Fruit fly (Drosophila melanogaster) whole organism, embryonic: ENCODE measurements around the gene CG1703.

Experiments used
- Ada2b ChIP-seq: fragments of 200-800 bp; sonication (Bioruptor generic); IDR thresholded peaks from 2 replicates; pipeline ENCODE4 v1.3.6; 2022; ENCODE audit warnings: missing biosample characterization, missing genetic modification characterization
- BEAF-32 ChIP-seq: fragments of 200-800 bp; sonication (Bioruptor generic); optimal IDR thresholded peaks from 3 replicates; lab custom pipeline; 2017; ENCODE audit warnings: missing biosample characterization, missing genetic modification characterization, mild to moderate bottlenecking, moderate library complexity, missing genetic modification reagents
- C15 ChIP-seq: fragments of 200-800 bp; sonication (Bioruptor generic); IDR thresholded peaks from 3 replicates; pipeline ENCODE4 v1.3.6; 2022; ENCODE audit warnings: missing biosample characterization, missing genetic modification characterization
- CG10431 ChIP-seq: fragments of 200-800 bp; sonication (Bioruptor generic); optimal IDR thresholded peaks from 3 replicates; lab custom pipeline; 2018; ENCODE audit warnings: missing biosample characterization, mild to moderate bottlenecking, missing genetic modification characterization
- CG10543 ChIP-seq: fragments of 200-800 bp; sonication (Bioruptor generic); optimal IDR thresholded peaks from 3 replicates; lab custom pipeline; 2017; ENCODE audit warnings: missing biosample characterization, mild to moderate bottlenecking, missing genetic modification characterization, moderate library complexity
- CG11085 ChIP-seq: fragments of 200-800 bp; sonication (Bioruptor generic); IDR thresholded peaks from 2 replicates; pipeline ENCODE4 v1.3.6; 2022; ENCODE audit warnings: missing biosample characterization, missing genetic modification characterization
- CG11723 ChIP-seq: fragments of 200-800 bp; sonication (Bioruptor generic); optimal IDR thresholded peaks from 2 replicates; lab custom pipeline; 2017; ENCODE audit warnings: missing biosample characterization, mild to moderate bottlenecking, missing genetic modification characterization
- CG12219 ChIP-seq: fragments of 200-800 bp; sonication (Bioruptor generic); optimal IDR thresholded peaks from 3 replicates; lab custom pipeline; 2018; ENCODE audit warnings: missing biosample characterization, mild to moderate bottlenecking, missing genetic modification characterization
- CG13424 ChIP-seq: fragments of 200-800 bp; sonication (Bioruptor generic); optimal IDR thresholded peaks from 2 replicates; lab custom pipeline; 2019; ENCODE audit warnings: missing biosample characterization, mild to moderate bottlenecking, missing genetic modification characterization, moderate library complexity
- CG14860 ChIP-seq: fragments of 200-800 bp; sonication (Bioruptor generic); IDR thresholded peaks from 3 replicates; pipeline ENCODE4 v1.3.6; 2022; ENCODE audit warnings: missing biosample characterization, missing genetic modification characterization; ENCODE audit not compliant: partially characterized antibody
- CG15696 ChIP-seq: fragments of 200-800 bp; sonication (Bioruptor generic); optimal IDR thresholded peaks from 2 replicates; lab custom pipeline; 2019; ENCODE audit warnings: missing biosample characterization, mild to moderate bottlenecking, missing genetic modification characterization, moderate library complexity
- CG1603 ChIP-seq: fragments of 200-800 bp; sonication (Bioruptor generic); optimal IDR thresholded peaks from 2 replicates; lab custom pipeline; 2019; ENCODE audit warnings: missing biosample characterization, mild to moderate bottlenecking, missing genetic modification characterization, moderate library complexity
- CG18599 ChIP-seq: fragments of 200-800 bp; sonication (Bioruptor generic); optimal IDR thresholded peaks from 3 replicates; lab custom pipeline; 2017; ENCODE audit warnings: missing biosample characterization, missing genetic modification characterization, mild to moderate bottlenecking, moderate library complexity, missing genetic modification reagents
- CG18619 ChIP-seq: fragments of 200-800 bp; sonication (Bioruptor generic); optimal IDR thresholded peaks from 3 replicates; lab custom pipeline; 2017; ENCODE audit warnings: missing biosample characterization, mild to moderate bottlenecking, missing genetic modification characterization
- CG3065 ChIP-seq: fragments of 200-800 bp; sonication (Bioruptor generic); optimal IDR thresholded peaks from 2 replicates; lab custom pipeline; 2016; ENCODE audit warnings: missing biosample characterization, missing genetic modification characterization
- CG43689 ChIP-seq: fragments of 200-800 bp; sonication (Bioruptor generic); IDR thresholded peaks from 2 replicates; pipeline ENCODE4 v1.3.6; 2022; ENCODE audit warnings: missing biosample characterization, missing genetic modification characterization
- CG6813 ChIP-seq: fragments of 200-800 bp; sonication (Bioruptor generic); optimal IDR thresholded peaks from 2 replicates; lab custom pipeline; 2017; ENCODE audit warnings: missing biosample characterization, missing genetic modification characterization, mild to moderate bottlenecking, moderate library complexity, missing genetic modification reagents
- CG7786 ChIP-seq: fragments of 200-800 bp; sonication (Bioruptor generic); optimal IDR thresholded peaks from 2 replicates; lab custom pipeline; 2016; ENCODE audit warnings: missing biosample characterization, missing genetic modification characterization
- Dek ChIP-seq: fragments of 200-800 bp; sonication (Bioruptor generic); optimal IDR thresholded peaks from 3 replicates; lab custom pipeline; 2019; ENCODE audit warnings: missing biosample characterization, mild to moderate bottlenecking, missing genetic modification characterization, moderate library complexity
- Dfd ChIP-seq, 2 experiments: fragments of >200 bp; optimal IDR thresholded peaks; 2 replicates each; lab custom pipeline; 2017; ENCODE audit warnings: missing biosample characterization in 2 of 2, missing genetic modification characterization in 2 of 2
- Dip2 ChIP-seq: fragments of 200-800 bp; sonication (Bioruptor generic); IDR thresholded peaks from 2 replicates; pipeline ENCODE4 v1.3.6; 2022; ENCODE audit warnings: missing biosample characterization, missing genetic modification characterization
- Ets65A ChIP-seq: fragments of 200-800 bp; sonication (Bioruptor generic); peaks from one replicate; lab custom pipeline; 2016; ENCODE audit warnings: missing biosample characterization, missing genetic modification characterization
- Gsc ChIP-seq: fragments of 200-800 bp; sonication (Bioruptor generic); IDR thresholded peaks from 2 replicates; pipeline ENCODE4 v1.3.6; 2022; ENCODE audit warnings: missing biosample characterization, missing genetic modification characterization
- HmgD ChIP-seq: fragments of 200-800 bp; sonication (Bioruptor generic); optimal IDR thresholded peaks from 3 replicates; lab custom pipeline; 2016; ENCODE audit warnings: missing biosample characterization, missing genetic modification characterization
- Hr51 ChIP-seq, 2 experiments: fragments of 200-800 bp; sonication (Bioruptor generic); optimal IDR thresholded peaks; 2 replicates in 1 of 2; 3 replicates in 1 of 2; lab custom pipeline; 2016 to 2018; ENCODE audit warnings: missing biosample characterization in 2 of 2, missing genetic modification characterization in 2 of 2, mild to moderate bottlenecking in 1 of 2, moderate library complexity in 1 of 2
- NC2α ChIP-seq: fragments of 200-800 bp; sonication (Bioruptor generic); optimal IDR thresholded peaks from 2 replicates; lab custom pipeline; 2016; ENCODE audit warnings: missing biosample characterization, missing genetic modification characterization
- NFAT ChIP-seq: fragments of 200-800 bp; sonication (Bioruptor generic); IDR thresholded peaks from 2 replicates; pipeline ENCODE4 v1.3.6; 2022; ENCODE audit warnings: missing biosample characterization, missing genetic modification characterization
- Sox100B ChIP-seq: fragments of 200-800 bp; sonication (Bioruptor generic); optimal IDR thresholded peaks from 3 replicates; lab custom pipeline; 2018; ENCODE audit warnings: missing biosample characterization, mild to moderate bottlenecking, missing genetic modification characterization
- Usf ChIP-seq: fragments of 200-800 bp; sonication (Bioruptor generic); optimal IDR thresholded peaks from 2 replicates; lab custom pipeline; 2017; ENCODE audit warnings: missing genotype, missing biosample characterization, missing genetic modification characterization
- YL-1 ChIP-seq: fragments of 200-800 bp; sonication (Bioruptor generic); optimal IDR thresholded peaks from 3 replicates; lab custom pipeline; 2017; ENCODE audit warnings: missing biosample characterization, mild to moderate bottlenecking, missing genetic modification characterization
- ac ChIP-seq: fragments of 200-800 bp; sonication (Bioruptor generic); optimal IDR thresholded peaks from 3 replicates; lab custom pipeline; 2017; ENCODE audit warnings: missing biosample characterization, mild to moderate bottlenecking, missing genetic modification characterization
- bbx ChIP-seq: fragments of 200-800 bp; sonication (Bioruptor generic); IDR thresholded peaks from 2 replicates; pipeline ENCODE4 v1.3.6; 2022; ENCODE audit warnings: missing biosample characterization, missing genetic modification characterization; ENCODE audit not compliant: partially characterized antibody
- bowl ChIP-seq: fragments of 200-800 bp; sonication (Bioruptor generic); IDR thresholded peaks from 2 replicates; pipeline ENCODE4 v1.3.6; 2022; ENCODE audit warnings: missing biosample characterization, missing genetic modification characterization
- danr ChIP-seq: fragments of 200-800 bp; sonication (Bioruptor generic); IDR thresholded peaks from 2 replicates; pipeline ENCODE4 v1.3.6; 2022; ENCODE audit warnings: missing biosample characterization, missing genetic modification characterization
- dimm ChIP-seq: fragments of 200-800 bp; sonication (Bioruptor generic); IDR thresholded peaks from 2 replicates; pipeline ENCODE4 v1.3.6; 2022; ENCODE audit warnings: missing biosample characterization, missing genetic modification characterization
- dpn ChIP-seq, 2 experiments: fragments of 200-800 bp; sonication (Bioruptor generic); optimal IDR thresholded peaks; 3 replicates each; lab custom pipeline; 2016; ENCODE audit warnings: missing biosample characterization in 2 of 2, missing genetic modification characterization in 2 of 2
- ftz-f1 ChIP-seq: fragments of 200-800 bp; sonication (Bioruptor generic); optimal IDR thresholded peaks from 2 replicates; lab custom pipeline; 2016; ENCODE audit warnings: missing biosample characterization, missing genetic modification characterization
- grau ChIP-seq: fragments of 200-800 bp; optimal IDR thresholded peaks from 3 replicates; lab custom pipeline; 2019; ENCODE audit warnings: missing biosample characterization, mild to moderate bottlenecking, missing genetic modification characterization, moderate library complexity
- jumu ChIP-seq: fragments of 200-800 bp; sonication (Bioruptor generic); optimal IDR thresholded peaks from 3 replicates; lab custom pipeline; 2016; ENCODE audit warnings: missing biosample characterization, missing genetic modification characterization
- knrl ChIP-seq: fragments of 200-800 bp; sonication (Bioruptor generic); IDR thresholded peaks from 3 replicates; pipeline ENCODE4 v1.3.6; 2022; ENCODE audit warnings: missing biosample characterization, missing genetic modification characterization; ENCODE audit not compliant: partially characterized antibody
- lilli ChIP-seq: fragments of 200-800 bp; sonication (Bioruptor generic); optimal IDR thresholded peaks from 3 replicates; lab custom pipeline; 2016; ENCODE audit warnings: missing biosample characterization, missing genetic modification characterization
- lola ChIP-seq, 3 experiments: fragments of >200 bp in 2 of 3; fragments of 200-800 bp in 1 of 3; sonication (Bioruptor generic) in 1 of 3; optimal IDR thresholded peaks; 2 replicates each; lab custom pipeline; 2017 to 2019; ENCODE audit warnings: missing biosample characterization in 3 of 3, missing genetic modification characterization in 3 of 3, mild to moderate bottlenecking in 1 of 3, moderate library complexity in 1 of 3
- nmo ChIP-seq: fragments of 200-800 bp; sonication (Bioruptor generic); optimal IDR thresholded peaks from 2 replicates; lab custom pipeline; 2018; ENCODE audit warnings: missing biosample characterization, mild to moderate bottlenecking, missing genetic modification characterization, moderate library complexity
- shn ChIP-seq: fragments of 200-800 bp; sonication (Bioruptor generic); optimal IDR thresholded peaks from 3 replicates; lab custom pipeline; 2016; ENCODE audit warnings: missing biosample characterization, missing genetic modification characterization
- stc ChIP-seq: fragments of 200-800 bp; sonication (Bioruptor generic); IDR thresholded peaks from 2 replicates; pipeline ENCODE4 v1.3.6; 2022; ENCODE audit warnings: missing biosample characterization, missing genetic modification characterization
- trh ChIP-seq: fragments of 200-800 bp; sonication (Bioruptor generic); optimal IDR thresholded peaks from 2 replicates; lab custom pipeline; 2016; ENCODE audit warnings: missing biosample characterization, missing genetic modification characterization
- tup ChIP-seq: fragments of 200-800 bp; sonication (Bioruptor generic); optimal IDR thresholded peaks from 2 replicates; lab custom pipeline; 2016; ENCODE audit warnings: missing biosample characterization, mild to moderate bottlenecking, missing genetic modification characterization, moderate library complexity
- vfl ChIP-seq: fragments of 200-800 bp; sonication (Bioruptor generic); optimal IDR thresholded peaks from 2 replicates; lab custom pipeline; 2016; ENCODE audit warnings: missing biosample characterization, missing genetic modification characterization
- vvl ChIP-seq: fragments of 200-800 bp; sonication (Bioruptor generic); IDR thresholded peaks from 2 replicates; pipeline ENCODE4 v1.3.6; 2022; ENCODE audit warnings: missing biosample characterization, missing genetic modification characterization

The CG1703 gene

dm6 chrX:11622649-11623425, 11.1 kb downstream of the CG1703 start (continued):
- TF ChIP-seq CG18599 (GFP tag; lab: Kevin White, UChicago) = peak; percentile 72
- TF ChIP-seq NC2α (GFP tag; lab: Kevin White, UChicago) = no peak
- peak; percentile 34 for TF ChIP-seq Usf (GFP tag; lab: Kevin White, UChicago)
- TF ChIP-seq shn (GFP tag; lab: Kevin White, UChicago) = peak; percentile 61
- TF ChIP-seq grau (tag; lab: Kevin White, UChicago) = peak; percentile 77
- TF ChIP-seq NFAT = peak; percentile 82
- TF ChIP-seq HmgD (GFP tag; lab: Kevin White, UChicago) = peak; percentile 6
- peak; percentile 82 for TF ChIP-seq CG13424
- peak; percentile 95 for TF ChIP-seq Ets65A (GFP tag; lab: Kevin White, UChicago)
- TF ChIP-seq CG1603 (tag; lab: Kevin White, UChicago) = peak; percentile 70
- peak; percentile 87 for TF ChIP-seq Ada2b (GFP tag; lab: Robert Waterston, UW)
- no peak for TF ChIP-seq CG15696 (tag; lab: Kevin White, UChicago)
- TF ChIP-seq dpn (GFP tag; optimal IDR thresholded peaks at IDR 0.05; lab: Kevin White, UChicago) = peak in 1 of 2 experiments; percentile 73
- peak; percentile 38; the same call in 1 of the 2 replicates for TF ChIP-seq danr
- TF ChIP-seq CG12219 (GFP tag; lab: Kevin White, UChicago) = peak; percentile 68
- TF ChIP-seq lilli = peak; percentile 78
- TF ChIP-seq CG3065 (GFP tag; lab: Kevin White, UChicago) = no peak
- TF ChIP-seq CG7786 (GFP tag; lab: Kevin White, UChicago) = peak; percentile 62
- TF ChIP-seq CG10431 (GFP tag; lab: Kevin White, UChicago) = no peak
- TF ChIP-seq Sox100B = peak; percentile 51
- no peak for TF ChIP-seq YL-1 (GFP tag; lab: Kevin White, UChicago)
- TF ChIP-seq Dfd (GFP tag; optimal IDR thresholded peaks at IDR 0.05; lab: Kevin White, UChicago) = no peak
- peak; percentile 31 to 87 for TF ChIP-seq Hr51 (GFP tag; optimal IDR thresholded peaks at IDR 0.05; lab: Kevin White, UChicago)
- peak; percentile 64; the same call in 1 of the 2 replicates for TF ChIP-seq bowl
- peak; percentile 59; the same call in 1 of the 2 replicates for TF ChIP-seq CG43689 (GFP tag; lab: Robert Waterston, UW)
- TF ChIP-seq ac = no peak
- no peak for TF ChIP-seq knrl
- TF ChIP-seq CG14860 (GFP tag; lab: Robert Waterston, UW) = no peak
- no peak for TF ChIP-seq Dip2 (GFP tag; lab: Robert Waterston, UW)
- TF ChIP-seq CG10543 = no peak
- peak; percentile 59 for TF ChIP-seq CG18619 (GFP tag; lab: Kevin White, UChicago)
- no peak for TF ChIP-seq BEAF-32
- no peak for TF ChIP-seq lola (GFP tag; optimal IDR thresholded peaks at IDR 0.05; lab: Kevin White, UChicago)
- peak; percentile 0 for TF ChIP-seq ftz-f1 (GFP tag; lab: Kevin White, UChicago)
- TF ChIP-seq CG6813 (GFP tag; lab: Kevin White, UChicago) = no peak
- peak; percentile 62 for TF ChIP-seq nmo
- no peak for TF ChIP-seq dimm (GFP tag; lab: Robert Waterston, UW)
- no peak for TF ChIP-seq CG11723 (GFP tag; lab: Kevin White, UChicago)
- TF ChIP-seq CG11085 (GFP tag; lab: Robert Waterston, UW) = peak; percentile 59; the same call in 1 of the 2 replicates
- TF ChIP-seq Gsc (GFP tag; lab: Robert Waterston, UW) = no peak
- peak; percentile 57 for TF ChIP-seq vfl
- no peak for TF ChIP-seq C15 (GFP tag; lab: Robert Waterston, UW)
- peak; percentile 82 for TF ChIP-seq vvl (GFP tag; lab: Robert Waterston, UW)
- TF ChIP-seq bbx = no peak
- no peak for TF ChIP-seq tup (GFP tag; lab: Kevin White, UChicago)
- peak; percentile 70 for TF ChIP-seq Dek (tag; lab: Kevin White, UChicago)
- TF ChIP-seq stc (GFP tag; lab: Robert Waterston, UW) = peak; percentile 83
- TF ChIP-seq jumu (GFP tag; lab: Kevin White, UChicago) = no peak
- peak; percentile 46 for TF ChIP-seq trh (GFP tag; lab: Kevin White, UChicago)
